ENCODE assay signal across 2 worm cellular contexts in genomic region chrX:5839643-5840042, ce11.
TF ChIP-seq lines count a peak whose summit lies in the region.

TSS of gene dct-11 (minus strand) at chrX:5839778.

TF ChIP-seq in whole organism, L1 larva, 84 proteins besides CTCF, POLR2A, EP300 and RAD21 (continued from another document):
- peak in 1 of 2 experiments; percentile 33 for TF ChIP-seq lin-35 (GFP tag; optimal IDR thresholded peaks at IDR 0.05; lab: Kevin White, UChicago)

TF ChIP-seq in whole organism, L4 larva, 104 proteins besides CTCF, POLR2A, EP300 and RAD21 (continued from another document):
- peak; percentile 32 for TF ChIP-seq mes-2 (tag; optimal IDR thresholded peaks at IDR 0.05; lab: Kevin White, UChicago; ENCODE audit: poor library complexity, severe bottlenecking)
- TF ChIP-seq php-3 (GFP tag; IDR thresholded peaks at IDR 0.05; lab: Robert Waterston, UW): peak; percentile 78
- TF ChIP-seq nhr-48 (tag; optimal IDR thresholded peaks at IDR 0.05; lab: Kevin White, UChicago): peak; percentile 10
- no peak for TF ChIP-seq zip-2 (tag; optimal IDR thresholded peaks at IDR 0.05; lab: Kevin White, UChicago)
- TF ChIP-seq dve-1 (tag; optimal IDR thresholded peaks at IDR 0.05; lab: Kevin White, UChicago; ENCODE audit: insufficient read depth): peak; percentile 59
- TF ChIP-seq hlh-30 (tag; optimal IDR thresholded peaks at IDR 0.05; lab: Kevin White, UChicago; ENCODE audit: insufficient read depth): peak; percentile 60
- TF ChIP-seq pqm-1 (tag; optimal IDR thresholded peaks at IDR 0.05; lab: Kevin White, UChicago): peak; percentile 86
- TF ChIP-seq rbr-2 (tag; optimal IDR thresholded peaks at IDR 0.05; lab: Kevin White, UChicago): no peak
